Worm (Caenorhabditis elegans) whole organism, L3 larva: ENCODE measurements around the gene C01G10.9.

ENCODE experiments used
- R02D3.7 ChIP-seq: fragments of 150-350 bp; optimal IDR thresholded peaks from 2 replicates; lab custom pipeline; 2014; ENCODE audit warnings: missing biosample characterization, missing genetic modification characterization
- ceh-82 ChIP-seq: fragments of 150-350 bp; optimal IDR thresholded peaks from 2 replicates; lab custom pipeline; 2014; ENCODE audit warnings: missing biosample characterization, missing genetic modification characterization
- egl-27 ChIP-seq: sonication (generic microtip); optimal IDR thresholded peaks from 4 replicates; lab custom pipeline; 2017; ENCODE audit warnings: missing biosample characterization, missing genetic modification reagents, missing genetic modification characterization
- nhr-11 ChIP-seq: fragments of 150-350 bp; optimal IDR thresholded peaks from 2 replicates; lab custom pipeline; 2014; ENCODE audit warnings: missing biosample characterization, missing genetic modification characterization
- skn-1 ChIP-seq: fragments of 150-350 bp; optimal IDR thresholded peaks from 2 replicates; lab custom pipeline; 2014; ENCODE audit warnings: missing biosample characterization, missing genetic modification characterization
- ztf-11 ChIP-seq: fragments of 150-350 bp; optimal IDR thresholded peaks from 2 replicates; lab custom pipeline; 2014; ENCODE audit warnings: missing biosample characterization, missing genetic modification characterization

ce11 chrV:15099447-15099846 lies 17.1 kb downstream of the C01G10.9 start, which contains the start of gene C01G10.1:
- TF ChIP-seq R02D3.7 (tag; lab: Kevin White, UChicago) (no peak), egl-27 (no peak), ztf-11 (tag; lab: Kevin White, UChicago) (no peak), ceh-82 (tag; lab: Kevin White, UChicago) (no peak), skn-1 (no peak), nhr-11 (tag; lab: Kevin White, UChicago) (no peak)
